Fruit fly (Drosophila melanogaster): ENCODE results near the gene CG12991.

Gene CG12991

DNA sequence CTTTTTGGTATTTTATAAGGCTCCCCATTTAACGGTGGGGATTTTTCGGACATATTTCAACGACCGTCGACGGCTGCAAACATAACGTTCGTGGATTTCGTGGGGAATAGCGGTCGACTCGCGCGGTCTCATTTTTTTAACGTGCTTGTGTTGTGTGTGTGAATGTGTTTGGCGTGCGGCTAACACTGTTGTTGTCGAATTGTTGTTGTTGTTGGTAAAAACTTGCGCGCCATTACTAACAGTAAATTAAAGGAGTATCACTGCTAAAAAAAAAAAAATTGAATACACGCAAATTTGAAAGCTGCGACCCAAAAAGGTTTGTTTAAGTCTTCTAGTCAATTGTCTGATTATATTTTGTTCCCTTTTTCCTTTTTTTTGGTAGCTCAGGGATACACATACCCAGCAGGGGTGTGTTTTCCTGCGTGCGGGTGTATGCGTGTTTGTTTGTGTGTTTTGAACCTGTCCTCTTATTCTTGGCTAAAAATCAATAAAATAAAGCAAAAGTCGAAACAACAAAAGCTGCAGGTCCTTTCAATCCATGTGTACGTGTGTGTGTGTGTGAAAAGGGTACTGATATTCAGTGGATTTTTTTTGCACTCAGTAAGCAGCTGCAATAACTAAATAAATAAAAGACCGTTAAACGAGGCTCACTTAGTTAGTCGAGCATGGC lies at the start of gene CG12991:
TSS of gene CG12991 (plus strand) at position 80 of the 670 bp plus-strand sequence.
- TF ChIP-seq lola (GFP tag; optimal IDR thresholded peaks at IDR 0.05) (no peak), GATAd (GFP tag; optimal IDR thresholded peaks at IDR 0.05) (no peak), CrebA (GFP tag; optimal IDR thresholded peaks at IDR 0.05; ENCODE audit: borderline replicate concordance) (no peak), dmrt93B (GFP tag; optimal IDR thresholded peaks at IDR 0.05) (no peak), br (GFP tag; optimal IDR thresholded peaks at IDR 0.05) (peak; percentile 13), woc (GFP tag; optimal IDR thresholded peaks at IDR 0.05) (peak; percentile 27), CG9705 (GFP tag; optimal IDR thresholded peaks at IDR 0.05) (no peak), Myc (optimal IDR thresholded peaks at IDR 0.05) (no peak), fru (GFP tag; optimal IDR thresholded peaks at IDR 0.05) (peak; percentile 47), Hnf4 (GFP tag; optimal IDR thresholded peaks at IDR 0.05) (peak; percentile 25), sv (GFP tag; optimal IDR thresholded peaks at IDR 0.05) (no peak), brk (GFP tag; optimal IDR thresholded peaks at IDR 0.05) (no peak), HLH106 (tag; optimal IDR thresholded peaks at IDR 0.05) (peak; percentile 9), sage (GFP tag; optimal IDR thresholded peaks at IDR 0.05) (no peak), pan (optimal IDR thresholded peaks at IDR 0.05) (no peak), Hr78 (GFP tag; optimal IDR thresholded peaks at IDR 0.05) (no peak), Dfd (GFP tag; optimal IDR thresholded peaks at IDR 0.05) (no peak), tai (GFP tag; optimal IDR thresholded peaks at IDR 0.05) (no peak), h (GFP tag; optimal IDR thresholded peaks at IDR 0.05) (peak; percentile 34), Jra (GFP tag; optimal IDR thresholded peaks at IDR 0.05) (peak; percentile 10), dl (GFP tag; optimal IDR thresholded peaks at IDR 0.05; ENCODE audit: insufficient read depth in 1 of 2, partially characterized antibody in 2 of 2) (no peak), Sp1 (GFP tag; optimal IDR thresholded peaks at IDR 0.05) (peak; percentile 30), jim (GFP tag; optimal IDR thresholded peaks at IDR 0.05) (peak; percentile 4), ey (GFP tag; optimal IDR thresholded peaks at IDR 0.05) (peak; percentile 13), Dif (GFP tag; optimal IDR thresholded peaks at IDR 0.05; ENCODE audit: partially characterized antibody) (no peak), dsf (GFP tag; optimal IDR thresholded peaks at IDR 0.05; ENCODE audit: borderline replicate concordance) (no peak), Rel (GFP tag; optimal IDR thresholded peaks at IDR 0.05) (no peak), Rel (tag; optimal IDR thresholded peaks at IDR 0.05) (no peak), Mio (GFP tag; optimal IDR thresholded peaks at IDR 0.05) (no peak), Abd-B (GFP tag; optimal IDR thresholded peaks at IDR 0.05) (no peak), psq (GFP tag; optimal IDR thresholded peaks at IDR 0.05) (peak; percentile 15), usp (GFP tag; optimal IDR thresholded peaks at IDR 0.05) (no peak), OdsH (GFP tag; optimal IDR thresholded peaks at IDR 0.05) (peak; percentile 57), Hr83 (GFP tag; optimal IDR thresholded peaks at IDR 0.05; ENCODE audit: poor library complexity, severe bottlenecking) (no peak), CG32264 (GFP tag; optimal IDR thresholded peaks at IDR 0.05) (no peak), N (GFP tag; optimal IDR thresholded peaks at IDR 0.05) (no peak), rgr (GFP tag; optimal IDR thresholded peaks at IDR 0.05) (peak; percentile 36), Vsx2 (GFP tag; optimal IDR thresholded peaks at IDR 0.05; ENCODE audit: partially characterized antibody) (no peak), foxo (GFP tag; optimal IDR thresholded peaks at IDR 0.05) (peak in 1 of 2 experiments; percentile 41)

DNA sequence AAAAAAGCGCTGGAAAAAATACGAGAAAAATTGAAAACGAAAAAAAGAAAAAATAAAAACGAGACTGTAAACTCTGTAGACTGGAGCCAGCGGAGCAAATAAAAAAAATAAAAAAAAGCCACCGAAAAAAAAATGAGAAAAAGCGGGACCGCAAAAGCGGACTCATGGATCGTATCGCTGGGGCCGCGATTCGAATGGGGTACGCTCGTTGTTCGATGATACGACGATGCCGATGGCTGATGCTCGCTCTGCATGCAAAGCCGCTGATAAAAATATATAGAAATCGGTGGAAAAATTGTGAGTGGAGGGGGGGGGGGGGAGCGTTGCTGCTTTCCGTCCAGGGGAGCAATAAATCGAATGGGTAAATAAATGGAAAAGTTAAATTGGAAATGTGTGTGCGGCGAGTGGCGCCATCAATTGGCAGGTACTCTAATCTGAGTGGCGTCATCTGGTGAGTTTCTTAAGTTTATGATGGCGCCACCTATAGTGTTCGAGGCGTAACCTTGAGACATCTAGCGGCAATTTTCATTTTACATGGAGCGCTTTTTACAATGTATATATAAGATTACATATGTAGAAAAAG lies 48.0 kb upstream of the CG12991 start:
- TF ChIP-seq dl (GFP tag; optimal IDR thresholded peaks at IDR 0.05; ENCODE audit: insufficient read depth in 1 of 2, partially characterized antibody in 2 of 2) = no peak
- TF ChIP-seq tai (GFP tag; optimal IDR thresholded peaks at IDR 0.05) = no peak
- peak; percentile 75 for TF ChIP-seq CG32264 (GFP tag; optimal IDR thresholded peaks at IDR 0.05)
- peak; percentile 3 for TF ChIP-seq h (GFP tag; optimal IDR thresholded peaks at IDR 0.05)
- no peak for TF ChIP-seq GATAd (GFP tag; optimal IDR thresholded peaks at IDR 0.05)
- peak; percentile 50 for TF ChIP-seq brk (GFP tag; optimal IDR thresholded peaks at IDR 0.05)
- TF ChIP-seq Dif (GFP tag; optimal IDR thresholded peaks at IDR 0.05; ENCODE audit: partially characterized antibody) = no peak
- TF ChIP-seq sage (GFP tag; optimal IDR thresholded peaks at IDR 0.05) = peak; percentile 83
- TF ChIP-seq foxo (GFP tag; optimal IDR thresholded peaks at IDR 0.05) = peak; percentile 78 to 82
- peak; percentile 93 for TF ChIP-seq Rel (GFP tag; optimal IDR thresholded peaks at IDR 0.05)
- TF ChIP-seq Rel (tag; optimal IDR thresholded peaks at IDR 0.05) = peak; percentile 79
- TF ChIP-seq CrebA (GFP tag; optimal IDR thresholded peaks at IDR 0.05; ENCODE audit: borderline replicate concordance) = peak; percentile 96
- TF ChIP-seq OdsH (GFP tag; optimal IDR thresholded peaks at IDR 0.05) = peak; percentile 42
- TF ChIP-seq Dfd (GFP tag; optimal IDR thresholded peaks at IDR 0.05) = no peak
- TF ChIP-seq rgr (GFP tag; optimal IDR thresholded peaks at IDR 0.05) = peak; percentile 46
- TF ChIP-seq usp (GFP tag; optimal IDR thresholded peaks at IDR 0.05) = no peak
- TF ChIP-seq dmrt93B (GFP tag; optimal IDR thresholded peaks at IDR 0.05) = peak; percentile 40
- TF ChIP-seq Hr78 (GFP tag; optimal IDR thresholded peaks at IDR 0.05) = no peak
- peak; percentile 23 for TF ChIP-seq Jra (GFP tag; optimal IDR thresholded peaks at IDR 0.05)
- peak; percentile 44 for TF ChIP-seq HLH106 (tag; optimal IDR thresholded peaks at IDR 0.05)
- TF ChIP-seq dsf (GFP tag; optimal IDR thresholded peaks at IDR 0.05; ENCODE audit: borderline replicate concordance) = no peak
- TF ChIP-seq Hr83 (GFP tag; optimal IDR thresholded peaks at IDR 0.05; ENCODE audit: poor library complexity, severe bottlenecking) = peak; percentile 71
- peak; percentile 25 for TF ChIP-seq fru (GFP tag; optimal IDR thresholded peaks at IDR 0.05)
- TF ChIP-seq psq (GFP tag; optimal IDR thresholded peaks at IDR 0.05) = peak; percentile 37
- TF ChIP-seq CG9705 (GFP tag; optimal IDR thresholded peaks at IDR 0.05) = peak; percentile 16
- TF ChIP-seq sv (GFP tag; optimal IDR thresholded peaks at IDR 0.05) = no peak
- TF ChIP-seq Vsx2 (GFP tag; optimal IDR thresholded peaks at IDR 0.05; ENCODE audit: partially characterized antibody) = no peak
- TF ChIP-seq lola (GFP tag; optimal IDR thresholded peaks at IDR 0.05) = no peak
- peak; percentile 97 for TF ChIP-seq Sp1 (GFP tag; optimal IDR thresholded peaks at IDR 0.05)
- no peak for TF ChIP-seq ey (GFP tag; optimal IDR thresholded peaks at IDR 0.05)
- TF ChIP-seq Mio (GFP tag; optimal IDR thresholded peaks at IDR 0.05) = no peak
- TF ChIP-seq Myc (optimal IDR thresholded peaks at IDR 0.05) = no peak
- peak; percentile 58 for TF ChIP-seq jim (GFP tag; optimal IDR thresholded peaks at IDR 0.05)
- TF ChIP-seq br (GFP tag; optimal IDR thresholded peaks at IDR 0.05) = peak; percentile 73
- TF ChIP-seq Abd-B (GFP tag; optimal IDR thresholded peaks at IDR 0.05) = no peak
- peak; percentile 9 for TF ChIP-seq woc (GFP tag; optimal IDR thresholded peaks at IDR 0.05)
- TF ChIP-seq N (GFP tag; optimal IDR thresholded peaks at IDR 0.05) = no peak
- TF ChIP-seq pan (optimal IDR thresholded peaks at IDR 0.05) = no peak
- TF ChIP-seq Hnf4 (GFP tag; optimal IDR thresholded peaks at IDR 0.05) = peak; percentile 21

Measured in whole organism, wandering third instar larva.